Fruit fly (Drosophila melanogaster): ENCODE results near the gene hoip.
A peak's percentile ranks its signal among the peaks of the same experiment; 100 is the strongest.

The hoip gene

DNA sequence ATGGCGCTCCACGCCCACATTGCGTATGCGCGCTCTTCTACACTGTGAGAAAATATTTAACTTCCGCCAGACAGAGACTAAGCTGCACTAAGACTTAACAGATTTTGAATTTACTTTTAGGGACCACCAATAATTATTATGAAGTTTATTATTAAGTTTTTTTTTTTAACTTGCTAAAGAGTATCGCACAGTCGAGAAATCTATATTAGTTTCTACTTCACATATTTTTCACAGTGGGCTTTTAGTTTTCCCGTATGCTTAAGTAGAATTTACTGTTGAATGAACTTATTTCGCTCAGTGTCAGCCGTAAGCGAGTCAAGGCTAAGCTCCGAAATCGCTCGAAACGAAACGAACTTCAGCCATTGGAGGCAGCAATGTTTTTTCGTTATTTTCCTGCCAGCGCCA lies 39.1 kb upstream of the hoip start (continued):
- TF ChIP-seq Camta (GFP tag; optimal IDR thresholded peaks at IDR 0.05) (peak; percentile 6), phol (tag; optimal IDR thresholded peaks at IDR 0.05) (peak; percentile 71), Hr39 (optimal IDR thresholded peaks at IDR 0.05) (no peak), Poxn (GFP tag; IDR thresholded peaks at IDR 0.05) (no peak), slou (GFP tag; optimal IDR thresholded peaks at IDR 0.05) (no peak), Rx (GFP tag; IDR thresholded peaks at IDR 0.05) (no peak; the same call in 1 of the 2 replicates), mld (GFP tag; IDR thresholded peaks at IDR 0.05; ENCODE audit: partially characterized antibody) (no peak), CkIIα-i1 (GFP tag; IDR thresholded peaks at IDR 0.05) (no peak), CG10462 (GFP tag; optimal IDR thresholded peaks at IDR 0.05) (no peak), ftz-f1 (GFP tag; optimal IDR thresholded peaks at IDR 0.05) (peak; percentile 41), luna (GFP tag; optimal IDR thresholded peaks at IDR 0.05) (no peak), CG18599 (GFP tag; optimal IDR thresholded peaks at IDR 0.05) (peak; percentile 96), pzg (GFP tag; optimal IDR thresholded peaks at IDR 0.05) (no peak), CG4854 (GFP tag; optimal IDR thresholded peaks at IDR 0.05) (no peak), Chrac-16 (GFP tag; optimal IDR thresholded peaks at IDR 0.05) (no peak), Sox102F (GFP tag; optimal IDR thresholded peaks at IDR 0.05) (peak; percentile 70), CG14441 (GFP tag; IDR thresholded peaks at IDR 0.05) (peak; percentile 69), Blimp-1 (GFP tag; optimal IDR thresholded peaks at IDR 0.05) (peak; percentile 46), zen (tag; optimal IDR thresholded peaks at IDR 0.05) (no peak), CG8290 (GFP tag; optimal IDR thresholded peaks at IDR 0.05) (no peak), CG8290 (tag; optimal IDR thresholded peaks at IDR 0.05) (no peak), Kr (GFP tag; optimal IDR thresholded peaks at IDR 0.05) (no peak), shn (GFP tag; optimal IDR thresholded peaks at IDR 0.05) (peak; percentile 38), Drgx (GFP tag; IDR thresholded peaks at IDR 0.05) (0 out of 2 replicates have a peak, but pooled peaks have one; percentile 29), MBD-R2 (GFP tag; IDR thresholded peaks at IDR 0.05) (peak; percentile 43), CG8765 (GFP tag; IDR thresholded peaks at IDR 0.05) (peak; percentile 22; the same call in 1 of the 2 replicates), Mrtf (GFP tag; IDR thresholded peaks at IDR 0.05) (no peak), CG34224 (GFP tag; IDR thresholded peaks at IDR 0.05; ENCODE audit: partially characterized antibody) (no peak), CG3838 (GFP tag; optimal IDR thresholded peaks at IDR 0.05) (peak; percentile 42), tna (GFP tag; IDR thresholded peaks at IDR 0.05; ENCODE audit: partially characterized antibody) (no peak), bcd (GFP tag; optimal IDR thresholded peaks at IDR 0.05) (peak; percentile 80), Abd-B (GFP tag; optimal IDR thresholded peaks at IDR 0.05) (peak; percentile 45), CG17186 (GFP tag; optimal IDR thresholded peaks at IDR 0.05) (no peak), CG17328 (GFP tag; IDR thresholded peaks at IDR 0.05) (peak; percentile 36), Med (GFP tag) (peak; percentile 92), chif (GFP tag; optimal IDR thresholded peaks at IDR 0.05) (peak in 1 of 2 experiments; percentile 11), Asciz (GFP tag; optimal IDR thresholded peaks at IDR 0.05) (peak; percentile 71), Dad (GFP tag; optimal IDR thresholded peaks at IDR 0.05) (peak; percentile 51), CG13775 (GFP tag; optimal IDR thresholded peaks at IDR 0.05) (peak; percentile 64), CG15011 (GFP tag; optimal IDR thresholded peaks at IDR 0.05) (peak; percentile 71), HLH54F (GFP tag; optimal IDR thresholded peaks at IDR 0.05) (peak; percentile 74), Myb (GFP tag; optimal IDR thresholded peaks at IDR 0.05) (peak; percentile 33), MESR4 (GFP tag; optimal IDR thresholded peaks at IDR 0.05) (no peak), amos (GFP tag; IDR thresholded peaks at IDR 0.05; ENCODE audit: partially characterized antibody) (no peak), Oli (tag; optimal IDR thresholded peaks at IDR 0.05) (peak; percentile 77), Deaf1 (tag; optimal IDR thresholded peaks at IDR 0.05) (peak; percentile 63), seq (GFP tag; IDR thresholded peaks at IDR 0.05) (peak; percentile 72), bsh (GFP tag; optimal IDR thresholded peaks at IDR 0.05) (no peak), wdn (GFP tag; IDR thresholded peaks at IDR 0.05) (peak; percentile 52; the same call in 1 of the 2 replicates), CG6765 (GFP tag; optimal IDR thresholded peaks at IDR 0.05) (peak; percentile 86), lmd (GFP tag; IDR thresholded peaks at IDR 0.05) (peak; percentile 76)

Data from whole organism, embryonic.